Worm (Caenorhabditis elegans): Measurements from ENCODE around the gene sucl-1.

DNA sequence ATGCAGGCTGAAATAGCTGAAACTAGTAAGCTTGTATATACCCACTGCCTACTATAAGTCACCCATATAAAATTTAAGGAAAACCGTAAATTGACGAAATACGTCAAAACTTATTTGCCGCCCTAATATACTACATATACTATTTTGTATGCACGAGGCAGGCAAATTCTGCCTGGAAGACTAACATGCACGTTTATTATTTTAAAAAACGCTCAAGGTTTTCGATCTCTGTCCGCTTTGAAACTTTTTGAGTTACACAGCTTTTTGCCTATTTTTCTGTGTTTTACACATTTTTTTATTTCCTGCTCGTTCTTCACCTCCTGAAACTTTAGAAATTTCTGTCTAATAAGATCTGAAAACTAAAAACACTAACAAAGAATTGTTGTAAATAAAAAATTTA is 10.6 kb upstream of the sucl-1 start:
- no peak for TF ChIP-seq sptf-1 (tag; optimal IDR thresholded peaks at IDR 0.05)
- no peak for TF ChIP-seq unc-39 (tag; optimal IDR thresholded peaks at IDR 0.05)
- TF ChIP-seq mls-2 (tag; optimal IDR thresholded peaks at IDR 0.05), result no peak
